Worm (Caenorhabditis elegans) whole organism, L2 larva: ENCODE data around the gene ZC449.7.

ENCODE experiments used
- R02D3.7 ChIP-seq: fragments of 150-350 bp; optimal IDR thresholded peaks from 2 replicates; lab custom pipeline; 2014; ENCODE audit warnings: missing biosample characterization, missing genetic modification characterization
- ama-1 ChIP-seq: fragments of 150-350 bp; optimal IDR thresholded peaks from 2 replicates; lab custom pipeline; 2018; ENCODE audit warnings: inconsistent platforms
- blmp-1 ChIP-seq: sonication (generic microtip); optimal IDR thresholded peaks from 2 replicates; lab custom pipeline; 2017; ENCODE audit warnings: missing genetic modification characterization, mild to moderate bottlenecking, missing compliant biosample characterization, antibody characterized with exemption, moderate library complexity; ENCODE audit not compliant: insufficient read depth
- dmd-4 ChIP-seq: sonication (generic microtip); optimal IDR thresholded peaks from 2 replicates; lab custom pipeline; 2017; ENCODE audit warnings: missing biosample characterization, missing genetic modification characterization
- elt-1 ChIP-seq: fragments of 150-350 bp; optimal IDR thresholded peaks from 2 replicates; lab custom pipeline; 2014; ENCODE audit warnings: missing biosample characterization, missing genetic modification characterization
- lin-39 ChIP-seq: fragments of 150-350 bp; optimal IDR thresholded peaks from 2 replicates; lab custom pipeline; 2014; ENCODE audit warnings: missing biosample characterization, missing genetic modification reagents, missing genetic modification characterization
- mab-5 ChIP-seq: fragments of 150-350 bp; optimal IDR thresholded peaks from 2 replicates; lab custom pipeline; 2014; ENCODE audit warnings: missing biosample characterization, missing genetic modification characterization
- nhr-11 ChIP-seq: fragments of 150-350 bp; optimal IDR thresholded peaks from 2 replicates; lab custom pipeline; 2014; ENCODE audit warnings: missing biosample characterization, missing genetic modification characterization
- nhr-237 ChIP-seq: fragments of 150-350 bp; optimal IDR thresholded peaks from 2 replicates; lab custom pipeline; 2014; ENCODE audit warnings: missing biosample characterization, missing genetic modification characterization
- nhr-25 ChIP-seq: fragments of 150-350 bp; sonication (generic microtip); optimal IDR thresholded peaks from 3 replicates; lab custom pipeline; 2014; ENCODE audit warnings: missing biosample characterization, missing genetic modification characterization
- unc-55 ChIP-seq: fragments of 150-350 bp; sonication (generic microtip); optimal IDR thresholded peaks from 3 replicates; lab custom pipeline; 2014; ENCODE audit warnings: missing biosample characterization, missing genetic modification reagents, missing genetic modification characterization

DNA sequence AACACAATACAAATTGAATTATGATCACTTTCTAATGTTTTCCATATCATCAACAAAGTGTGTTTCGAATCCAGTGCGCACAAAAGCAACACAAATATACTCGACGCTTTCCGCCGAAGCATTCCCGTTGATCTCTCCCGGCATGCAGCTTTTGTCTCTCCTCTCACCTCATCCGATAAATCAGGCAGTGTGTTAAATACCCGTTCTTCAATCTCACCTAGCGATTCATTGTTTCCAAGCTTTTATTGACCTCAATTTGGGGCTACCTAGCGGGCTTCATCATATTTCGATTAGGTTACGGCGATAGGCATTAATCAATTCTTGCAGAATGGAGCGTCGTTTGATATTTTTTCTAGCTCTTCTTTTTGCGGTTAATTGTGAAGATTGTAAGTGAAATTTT, 10.4 kb downstream of the ZC449.7 start, which contains the start of gene ZC449.1:
- TF ChIP-seq blmp-1 (tag; lab: Kevin White, UChicago) (no peak), nhr-237 (tag; lab: Kevin White, UChicago) (no peak), elt-1 (tag; lab: Kevin White, UChicago) (no peak), nhr-11 (tag; lab: Kevin White, UChicago) (no peak), R02D3.7 (tag; lab: Kevin White, UChicago) (no peak), dmd-4 (no peak), nhr-25 (tag; lab: Kevin White, UChicago) (no peak), mab-5 (no peak), unc-55 (GFP tag; lab: Kevin White, UChicago) (no peak), lin-39 (tag; lab: Kevin White, UChicago) (no peak), ama-1 (lab: Kevin White, UChicago) (no peak)
